Fruit fly (Drosophila melanogaster) whole organism, prepupa: Measurements from ENCODE around the gene CG14915.

Source experiments
- Blimp-1 ChIP-seq: fragments of 200-800 bp; sonication (Bioruptor generic); optimal IDR thresholded peaks from 3 replicates; lab custom pipeline; 2017; ENCODE audit warnings: missing biosample characterization, missing genetic modification characterization, mild to moderate bottlenecking, moderate library complexity, missing genetic modification reagents
- CG10631 ChIP-seq: fragments of 200-800 bp; sonication (Bioruptor generic); optimal IDR thresholded peaks from 2 replicates; lab custom pipeline; 2016; ENCODE audit warnings: missing biosample characterization, missing genetic modification characterization
- CG11294 ChIP-seq: fragments of 200-800 bp; sonication (Bioruptor generic); IDR thresholded peaks from 2 replicates; pipeline ENCODE4 v1.3.6; 2022; ENCODE audit warnings: missing biosample characterization, missing genetic modification characterization
- CG11902 ChIP-seq: fragments of 200-800 bp; sonication (Bioruptor generic); optimal IDR thresholded peaks from 3 replicates; lab custom pipeline; 2016; ENCODE audit warnings: missing biosample characterization, missing genetic modification characterization
- CG15336 ChIP-seq: fragments of 200-800 bp; sonication (Bioruptor generic); IDR thresholded peaks from 2 replicates; pipeline ENCODE4 v1.3.6; 2022; ENCODE audit warnings: missing biosample characterization, missing genetic modification characterization
- CG1621 ChIP-seq: fragments of 200-800 bp; sonication (Bioruptor generic); optimal IDR thresholded peaks from 3 replicates; lab custom pipeline; 2018; ENCODE audit warnings: missing biosample characterization, mild to moderate bottlenecking, missing genetic modification characterization
- CG3032 ChIP-seq: fragments of 200-800 bp; optimal IDR thresholded peaks from 2 replicates; lab custom pipeline; 2019; ENCODE audit warnings: missing biosample characterization, mild to moderate bottlenecking, missing genetic modification characterization, moderate library complexity
- CG31627 ChIP-seq: fragments of 200-800 bp; sonication (Bioruptor generic); optimal IDR thresholded peaks from 3 replicates; lab custom pipeline; 2016; ENCODE audit warnings: missing biosample characterization, missing genetic modification characterization
- CG32006 ChIP-seq: fragments of 200-800 bp; sonication (Bioruptor generic); optimal IDR thresholded peaks from 3 replicates; lab custom pipeline; 2017; ENCODE audit warnings: missing biosample characterization, mild to moderate bottlenecking, missing genetic modification characterization
- CG34406 ChIP-seq: fragments of 200-800 bp; sonication (Bioruptor generic); optimal IDR thresholded peaks from 3 replicates; lab custom pipeline; 2016; ENCODE audit warnings: missing biosample characterization, missing genetic modification characterization
- CG3919 ChIP-seq: fragments of 200-800 bp; sonication (Bioruptor generic); optimal IDR thresholded peaks from 3 replicates; lab custom pipeline; 2016; ENCODE audit warnings: missing biosample characterization, missing genetic modification characterization
- CG4318 ChIP-seq: fragments of 200-800 bp; sonication (Bioruptor generic); optimal IDR thresholded peaks from 3 replicates; lab custom pipeline; 2017; ENCODE audit warnings: missing biosample characterization, mild to moderate bottlenecking, missing genetic modification characterization
- CG6163 ChIP-seq: fragments of 200-800 bp; sonication (Bioruptor generic); IDR thresholded peaks from 3 replicates; pipeline ENCODE4 v1.3.6; 2022; ENCODE audit warnings: missing biosample characterization, missing genetic modification characterization
- CG6792 ChIP-seq: fragments of 200-800 bp; sonication (Bioruptor generic); optimal IDR thresholded peaks from 3 replicates; lab custom pipeline; 2016; ENCODE audit warnings: missing biosample characterization, missing genetic modification characterization
- CG6808 ChIP-seq: fragments of 200-800 bp; sonication (Bioruptor generic); optimal IDR thresholded peaks from 3 replicates; lab custom pipeline; 2017; ENCODE audit warnings: missing biosample characterization, missing genetic modification characterization, mild to moderate bottlenecking, moderate library complexity, missing genetic modification reagents
- CG6854 ChIP-seq: fragments of 200-800 bp; sonication (Bioruptor generic); optimal IDR thresholded peaks from 2 replicates; lab custom pipeline; 2017; ENCODE audit warnings: missing biosample characterization, mild to moderate bottlenecking, missing genetic modification characterization
- CG8119 ChIP-seq: fragments of 200-800 bp; sonication (Bioruptor generic); IDR thresholded peaks from 3 replicates; pipeline ENCODE4 v1.3.6; 2022; ENCODE audit warnings: missing biosample characterization, missing genetic modification characterization
- CG8319 ChIP-seq: fragments of 200-800 bp; sonication (Bioruptor generic); optimal IDR thresholded peaks from 3 replicates; lab custom pipeline; 2016; ENCODE audit warnings: missing biosample characterization, missing genetic modification characterization
- CG8632 ChIP-seq: fragments of 200-800 bp; sonication (Bioruptor generic); optimal IDR thresholded peaks from 3 replicates; lab custom pipeline; 2016; ENCODE audit warnings: missing biosample characterization, missing genetic modification characterization
- CG9139 ChIP-seq: fragments of 200-800 bp; sonication (Bioruptor generic); optimal IDR thresholded peaks from 3 replicates; lab custom pipeline; 2017; ENCODE audit warnings: missing biosample characterization, mild to moderate bottlenecking, missing genetic modification characterization
- Eip75B ChIP-seq: fragments of 200-800 bp; sonication (Bioruptor generic); optimal IDR thresholded peaks from 3 replicates; lab custom pipeline; 2016; ENCODE audit warnings: missing biosample characterization, missing genetic modification characterization
- Eip78C ChIP-seq: fragments of 200-800 bp; sonication (Bioruptor generic); peaks from one replicate; lab custom pipeline; 2016; ENCODE audit warnings: missing biosample characterization, missing genetic modification characterization
- Eip93F ChIP-seq: fragments of 200-800 bp; sonication (Bioruptor generic); optimal IDR thresholded peaks from 2 replicates; lab custom pipeline; 2016; ENCODE audit warnings: missing biosample characterization, mild to moderate bottlenecking, missing genetic modification characterization
- Ets21C ChIP-seq: fragments of 200-800 bp; sonication (Bioruptor generic); optimal IDR thresholded peaks from 3 replicates; lab custom pipeline; 2016; ENCODE audit warnings: missing biosample characterization, missing genetic modification characterization
- Ets96B ChIP-seq: fragments of 200-800 bp; optimal IDR thresholded peaks from 2 replicates; lab custom pipeline; 2019; ENCODE audit warnings: missing biosample characterization, mild to moderate bottlenecking, missing genetic modification characterization, moderate library complexity
- Gug ChIP-seq: fragments of 200-800 bp; sonication (Bioruptor generic); IDR thresholded peaks from 2 replicates; pipeline ENCODE4 v1.3.6; 2022; ENCODE audit warnings: missing biosample characterization, missing genetic modification characterization
- Hr38 ChIP-seq: sonication (Bioruptor generic); optimal IDR thresholded peaks from 2 replicates; lab custom pipeline; 2016; ENCODE audit warnings: missing biosample characterization, missing genetic modification characterization
- Hr39 ChIP-seq: fragments of 200-800 bp; sonication (Bioruptor generic); optimal IDR thresholded peaks from 2 replicates; lab custom pipeline; 2016; ENCODE audit warnings: missing biosample characterization, missing genetic modification characterization
- Hr4 ChIP-seq: fragments of 200-800 bp; sonication (Bioruptor generic); optimal IDR thresholded peaks from 3 replicates; lab custom pipeline; 2016; ENCODE audit warnings: missing biosample characterization, missing genetic modification characterization
- Met ChIP-seq: fragments of 200-800 bp; sonication (Bioruptor generic); optimal IDR thresholded peaks from 3 replicates; lab custom pipeline; 2016; ENCODE audit warnings: missing biosample characterization, missing genetic modification characterization
- OdsH ChIP-seq: fragments of 200-800 bp; sonication (Bioruptor generic); optimal IDR thresholded peaks from 3 replicates; lab custom pipeline; 2016; ENCODE audit warnings: missing biosample characterization, missing genetic modification characterization
- Smox ChIP-seq: fragments of 200-800 bp; sonication (Bioruptor generic); optimal IDR thresholded peaks from 3 replicates; lab custom pipeline; 2016; ENCODE audit warnings: missing biosample characterization, missing genetic modification characterization
- Sox102F ChIP-seq: fragments of 200-800 bp; sonication (Bioruptor generic); optimal IDR thresholded peaks from 2 replicates; lab custom pipeline; 2016; ENCODE audit warnings: missing biosample characterization, mild to moderate bottlenecking, missing genetic modification characterization
- Sox14 ChIP-seq: fragments of 200-800 bp; sonication (Bioruptor generic); optimal IDR thresholded peaks from 3 replicates; lab custom pipeline; 2016; ENCODE audit warnings: missing biosample characterization, missing genetic modification characterization
- achi ChIP-seq: fragments of 200-800 bp; sonication (Bioruptor generic); optimal IDR thresholded peaks from 3 replicates; lab custom pipeline; 2016; ENCODE audit warnings: missing biosample characterization, missing genetic modification characterization
- acj6 ChIP-seq: fragments of 200-800 bp; sonication (Bioruptor generic); optimal IDR thresholded peaks from 3 replicates; lab custom pipeline; 2016; ENCODE audit warnings: missing biosample characterization, missing genetic modification characterization
- cyc ChIP-seq: fragments of 200-800 bp; sonication (Bioruptor generic); optimal IDR thresholded peaks from 3 replicates; lab custom pipeline; 2016; ENCODE audit warnings: missing biosample characterization, missing genetic modification characterization
- dsx ChIP-seq: fragments of 200-800 bp; optimal IDR thresholded peaks from 3 replicates; lab custom pipeline; 2019; ENCODE audit warnings: missing biosample characterization, mild to moderate bottlenecking, missing genetic modification characterization, moderate library complexity; ENCODE audit not compliant: poor library complexity, severe bottlenecking
- eg ChIP-seq: fragments of 200-800 bp; sonication (Bioruptor generic); IDR thresholded peaks from 3 replicates; pipeline ENCODE4 v1.3.6; 2022; ENCODE audit warnings: missing biosample characterization, missing genetic modification characterization
- esn ChIP-seq: fragments of 200-800 bp; sonication (Bioruptor generic); optimal IDR thresholded peaks from 2 replicates; lab custom pipeline; 2016; ENCODE audit warnings: missing biosample characterization, mild to moderate bottlenecking, missing genetic modification characterization, moderate library complexity
- fd59A ChIP-seq: fragments of 200-800 bp; sonication (Bioruptor generic); optimal IDR thresholded peaks from 2 replicates; lab custom pipeline; 2017; ENCODE audit warnings: missing biosample characterization, mild to moderate bottlenecking, missing genetic modification characterization, missing genetic modification reagents
- lz ChIP-seq: fragments of 200-800 bp; sonication (Bioruptor generic); optimal IDR thresholded peaks from 3 replicates; lab custom pipeline; 2016; ENCODE audit warnings: missing biosample characterization, missing genetic modification characterization
- net ChIP-seq: fragments of 200-800 bp; sonication (Bioruptor generic); optimal IDR thresholded peaks from 3 replicates; lab custom pipeline; 2016; ENCODE audit warnings: missing biosample characterization, missing genetic modification characterization
- pdm3 ChIP-seq: fragments of 200-800 bp; sonication (Bioruptor generic); optimal IDR thresholded peaks from 3 replicates; lab custom pipeline; 2016; ENCODE audit warnings: missing biosample characterization, missing genetic modification characterization
- spab ChIP-seq: fragments of 200-800 bp; sonication (Bioruptor generic); optimal IDR thresholded peaks from 2 replicates; lab custom pipeline; 2017; ENCODE audit warnings: missing biosample characterization, mild to moderate bottlenecking, missing genetic modification characterization, missing genetic modification reagents
- ss ChIP-seq, 2 experiments: fragments of 200-800 bp; sonication (Bioruptor generic); optimal IDR thresholded peaks; 2 replicates in 1 of 2; 3 replicates in 1 of 2; lab custom pipeline; 2017 to 2018; ENCODE audit warnings: mild to moderate bottlenecking in 2 of 2, missing biosample characterization in 2 of 2, missing genetic modification characterization in 2 of 2, moderate library complexity in 1 of 2
- svp ChIP-seq: fragments of 200-800 bp; sonication (Bioruptor generic); peaks from one replicate; lab custom pipeline; 2016; ENCODE audit warnings: missing biosample characterization, missing genetic modification characterization
- topi ChIP-seq: fragments of 200-800 bp; sonication (Bioruptor generic); optimal IDR thresholded peaks from 3 replicates; lab custom pipeline; 2016; ENCODE audit warnings: missing biosample characterization, missing genetic modification characterization

Gene CG14915

dm6 chr2L:11070862-11071261, at the start of gene CG14915:
TSS of gene CG14915 (plus strand) at chr2L:11071027.
- TF ChIP-seq net (GFP tag; lab: Kevin White, UChicago): no peak

DNA sequence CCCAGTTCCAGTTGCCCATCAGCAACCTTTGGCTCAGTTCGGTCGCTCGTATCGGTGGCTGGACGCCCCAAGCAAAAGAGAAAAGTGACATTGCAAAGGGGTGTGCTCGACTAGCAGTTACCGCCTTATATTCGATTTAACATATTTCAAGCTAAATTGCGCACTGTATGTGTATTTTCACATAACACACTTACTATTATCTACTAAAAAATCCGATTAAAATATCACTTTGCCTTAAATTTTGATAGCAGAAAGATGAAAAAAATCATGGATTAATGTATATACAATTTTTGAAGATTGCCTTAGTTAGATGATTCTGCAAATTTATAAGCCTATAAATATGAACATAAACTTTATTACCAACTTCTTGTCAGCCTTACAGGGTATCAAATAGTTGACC, 49.2 kb upstream of the CG14915 start:
- TF ChIP-seq lz (GFP tag; lab: Kevin White, UChicago) (peak; percentile 43), pdm3 (GFP tag; lab: Kevin White, UChicago) (peak; percentile 25), CG11902 (GFP tag; lab: Kevin White, UChicago) (no peak), CG6808 (GFP tag; lab: Kevin White, UChicago) (peak; percentile 39), Eip75B (GFP tag; lab: Kevin White, UChicago) (peak; percentile 49), cyc (peak; percentile 27), CG4318 (GFP tag; lab: Kevin White, UChicago) (no peak), spab (GFP tag; lab: Kevin White, UChicago) (peak; percentile 4), svp (GFP tag; lab: Kevin White, UChicago) (peak; percentile 80), esn (GFP tag; lab: Kevin White, UChicago) (peak; percentile 59), Hr39 (peak; percentile 39), CG32006 (GFP tag; lab: Kevin White, UChicago) (peak; percentile 44), fd59A (GFP tag; lab: Kevin White, UChicago) (peak; percentile 19), Sox102F (peak; percentile 9), OdsH (GFP tag; lab: Kevin White, UChicago) (peak; percentile 28), Met (peak; percentile 70), Sox14 (GFP tag; lab: Kevin White, UChicago) (peak; percentile 41), CG6792 (GFP tag; lab: Kevin White, UChicago) (peak; percentile 24), eg (GFP tag; lab: Robert Waterston, UW) (no peak), Eip93F (GFP tag; lab: Kevin White, UChicago) (no peak), Ets21C (GFP tag; lab: Kevin White, UChicago) (peak; percentile 15), ss (GFP tag; optimal IDR thresholded peaks at IDR 0.05; lab: Kevin White, UChicago) (no peak), Eip78C (GFP tag; lab: Kevin White, UChicago) (peak; percentile 83), Hr4 (GFP tag; lab: Kevin White, UChicago) (no peak), CG6163 (GFP tag; lab: Robert Waterston, UW) (no peak), acj6 (peak; percentile 44), CG3919 (GFP tag; lab: Kevin White, UChicago) (peak; percentile 42), Ets96B (tag; lab: Kevin White, UChicago) (peak; percentile 23), CG6854 (GFP tag; lab: Kevin White, UChicago) (no peak), topi (GFP tag; lab: Kevin White, UChicago) (peak; percentile 58), CG31627 (GFP tag; lab: Kevin White, UChicago) (peak; percentile 54), net (GFP tag; lab: Kevin White, UChicago) (no peak), achi (GFP tag; lab: Kevin White, UChicago) (peak; percentile 35), CG9139 (GFP tag; lab: Kevin White, UChicago) (no peak), Smox (peak; percentile 53), CG10631 (GFP tag; lab: Kevin White, UChicago) (peak; percentile 4), CG1621 (tag; lab: Kevin White, UChicago) (no peak)
- TF ChIP-seq, all 60 proteins: peak for 26

dm6 chr2L:11022804-11023203, 48.0 kb upstream of the CG14915 start:
- TF ChIP-seq Met (peak; percentile 35), acj6 (peak; percentile 42), CG15336 (GFP tag; lab: Robert Waterston, UW) (peak; percentile 25; the same call in 1 of the 2 replicates), dsx (GFP tag; lab: Kevin White, UChicago) (no peak), Eip78C (GFP tag; lab: Kevin White, UChicago) (peak; percentile 87), Ets96B (tag; lab: Kevin White, UChicago) (no peak), Hr38 (GFP tag; lab: Kevin White, UChicago) (no peak), Sox14 (GFP tag; lab: Kevin White, UChicago) (peak; percentile 15), net (GFP tag; lab: Kevin White, UChicago) (no peak), CG8119 (0 out of 3 replicates have a peak, but pooled peaks have one; percentile 25), Gug (no peak), CG6854 (GFP tag; lab: Kevin White, UChicago) (no peak), lz (GFP tag; lab: Kevin White, UChicago) (no peak), svp (GFP tag; lab: Kevin White, UChicago) (peak; percentile 67), CG8319 (no peak), CG8632 (GFP tag; lab: Kevin White, UChicago) (no peak), CG11294 (GFP tag; lab: Robert Waterston, UW) (no peak), Eip93F (GFP tag; lab: Kevin White, UChicago) (no peak), Blimp-1 (no peak), CG3032 (tag; lab: Kevin White, UChicago) (no peak), topi (GFP tag; lab: Kevin White, UChicago) (peak; percentile 21), CG4318 (GFP tag; lab: Kevin White, UChicago) (no peak), CG34406 (GFP tag; lab: Kevin White, UChicago) (no peak), CG10631 (GFP tag; lab: Kevin White, UChicago) (no peak)
